Worm (Caenorhabditis elegans): ENCODE measurements around the gene Y47D3A.32.

- no peak for TF ChIP-seq unc-62 (GFP tag; optimal IDR thresholded peaks at IDR 0.05)
- TF ChIP-seq fkh-10 (GFP tag; optimal IDR thresholded peaks at IDR 0.05): no peak
- no peak for TF ChIP-seq skn-1 (tag; optimal IDR thresholded peaks at IDR 0.05)
- TF ChIP-seq C34B4.2 (tag; optimal IDR thresholded peaks at IDR 0.05): no peak
- TF ChIP-seq ztf-11 (tag; optimal IDR thresholded peaks at IDR 0.05): no peak
Observed at ce11 chrIII:11231969-11232368, 20.2 kb upstream of the Y47D3A.32 start, which contains the start of gene elo-8.
